Worm (Caenorhabditis elegans) whole organism, L1 larva: ENCODE results near the gene acbp-7.

ENCODE experiments used
- alr-1 ChIP-seq: fragments of 200-800 bp; sonication (Bioruptor generic); optimal IDR thresholded peaks from 2 replicates; lab custom pipeline; 2018; ENCODE audit warnings: borderline replicate concordance, mild to moderate bottlenecking, missing genetic modification characterization, missing compliant biosample characterization
- lsy-2 ChIP-seq, 2 experiments: fragments of 150-350 bp; optimal IDR thresholded peaks; 2 replicates each; lab custom pipeline; 2014; ENCODE audit warnings: missing biosample characterization in 2 of 2, missing genetic modification characterization in 2 of 2

ce11 chrIII:4817240-4817639, 20.3 kb upstream of the acbp-7 start, which contains the start of gene F26A1.4:
- TF ChIP-seq alr-1 (no peak), lsy-2 (tag; optimal IDR thresholded peaks at IDR 0.05; lab: Kevin White, UChicago) (no peak)
